Worm (Caenorhabditis elegans) whole organism, L4/young adult: Measurements from ENCODE around the gene srd-20.

Experiments
- W03F9.2 ChIP-seq: fragments of 150-350 bp; optimal IDR thresholded peaks from 2 replicates; lab custom pipeline; 2014; ENCODE audit warnings: missing biosample characterization, missing genetic modification characterization
- dao-5 ChIP-seq: sonication (generic microtip); optimal IDR thresholded peaks from 2 replicates; lab custom pipeline; 2016; ENCODE audit warnings: missing genotype, missing genetic modification characterization, moderate library complexity, missing compliant biosample characterization
- him-1 ChIP-seq: sonication (generic microtip); optimal IDR thresholded peaks from 2 replicates; lab custom pipeline; 2016; ENCODE audit warnings: missing genotype, missing genetic modification reagents, missing genetic modification characterization, missing compliant biosample characterization

ce11 chrV:6095829-6096228, 40.4 kb downstream of the srd-20 start, which contains the start of gene Y38A10A.7:
- TF ChIP-seq him-1 (tag; lab: Kevin White, UChicago) (no peak), W03F9.2 (tag; lab: Kevin White, UChicago) (peak; percentile 64), dao-5 (tag; lab: Kevin White, UChicago) (no peak)
